Fruit fly (Drosophila melanogaster) whole organism, embryonic: Measurements from ENCODE around the gene CG31551.
A peak's percentile ranks its signal among the peaks of the same experiment; 100 is the strongest.

ENCODE experiments used
- Blimp-1 ChIP-seq: fragments of 200-800 bp; sonication (Bioruptor generic); optimal IDR thresholded peaks from 3 replicates; lab custom pipeline; 2018; ENCODE audit warnings: missing biosample characterization, missing genetic modification characterization, mild to moderate bottlenecking, moderate library complexity, missing genetic modification reagents
- CG10274 ChIP-seq: fragments of 200-800 bp; sonication (Bioruptor generic); optimal IDR thresholded peaks from 3 replicates; lab custom pipeline; 2017; ENCODE audit warnings: missing biosample characterization, mild to moderate bottlenecking, missing genetic modification characterization
- CG10462 ChIP-seq: fragments of 200-800 bp; sonication (Bioruptor generic); optimal IDR thresholded peaks from 2 replicates; lab custom pipeline; 2016; ENCODE audit warnings: missing biosample characterization, missing genetic modification characterization
- CG13775 ChIP-seq: fragments of 200-800 bp; sonication (Bioruptor generic); optimal IDR thresholded peaks from 3 replicates; lab custom pipeline; 2017; ENCODE audit warnings: missing biosample characterization, mild to moderate bottlenecking, missing genetic modification characterization
- CG1603 ChIP-seq: fragments of 200-800 bp; sonication (Bioruptor generic); optimal IDR thresholded peaks from 2 replicates; lab custom pipeline; 2019; ENCODE audit warnings: missing biosample characterization, mild to moderate bottlenecking, missing genetic modification characterization, moderate library complexity
- CG18476 ChIP-seq: fragments of 200-800 bp; sonication (Bioruptor generic); optimal IDR thresholded peaks from 2 replicates; lab custom pipeline; 2016; ENCODE audit warnings: missing biosample characterization, mild to moderate bottlenecking, missing genetic modification characterization
- CG2199 ChIP-seq: fragments of 200-800 bp; sonication (Bioruptor generic); IDR thresholded peaks from 3 replicates; pipeline ENCODE4 v1.3.6; 2022; ENCODE audit warnings: missing biosample characterization, missing genetic modification characterization
- CG30020 ChIP-seq: fragments of 200-800 bp; optimal IDR thresholded peaks from 2 replicates; lab custom pipeline; 2019; ENCODE audit warnings: missing biosample characterization, mild to moderate bottlenecking, missing genetic modification characterization, moderate library complexity
- CG31365 ChIP-seq: fragments of 200-800 bp; sonication (Bioruptor generic); optimal IDR thresholded peaks from 2 replicates; lab custom pipeline; 2018; ENCODE audit warnings: missing biosample characterization, mild to moderate bottlenecking, missing genetic modification characterization
- CG34422 ChIP-seq: fragments of 200-800 bp; sonication (Bioruptor generic); IDR thresholded peaks from 3 replicates; pipeline ENCODE4 v1.3.6; 2022; ENCODE audit warnings: missing biosample characterization, missing genetic modification characterization
- CG4282 ChIP-seq: fragments of 200-800 bp; sonication (Bioruptor generic); optimal IDR thresholded peaks from 2 replicates; lab custom pipeline; 2016; ENCODE audit warnings: missing biosample characterization, missing genetic modification characterization
- CG4854 ChIP-seq: fragments of 200-800 bp; sonication (Bioruptor generic); optimal IDR thresholded peaks from 2 replicates; lab custom pipeline; 2016; ENCODE audit warnings: missing biosample characterization, missing genetic modification characterization, inconsistent platforms
- CG8089 ChIP-seq: fragments of 200-800 bp; sonication (Bioruptor generic); optimal IDR thresholded peaks from 3 replicates; lab custom pipeline; 2016; ENCODE audit warnings: missing biosample characterization, missing genetic modification characterization
- CG9817 ChIP-seq: fragments of 200-800 bp; sonication (Bioruptor generic); optimal IDR thresholded peaks from 2 replicates; lab custom pipeline; 2018; ENCODE audit warnings: missing biosample characterization, mild to moderate bottlenecking, missing genetic modification characterization, moderate library complexity
- CTCF ChIP-seq: fragments of 200-800 bp; sonication (Bioruptor generic); optimal IDR thresholded peaks from 2 replicates; lab custom pipeline; 2017; ENCODE audit warnings: missing biosample characterization, mild to moderate bottlenecking, missing genetic modification characterization, moderate library complexity
- Camta ChIP-seq: fragments of 200-800 bp; sonication (Bioruptor generic); optimal IDR thresholded peaks from 2 replicates; lab custom pipeline; 2016; ENCODE audit warnings: missing biosample characterization, missing genetic modification characterization
- Chrac-16 ChIP-seq: fragments of 200-800 bp; sonication (Bioruptor generic); optimal IDR thresholded peaks from 3 replicates; lab custom pipeline; 2016; ENCODE audit warnings: missing biosample characterization, missing genetic modification characterization
- Dfd ChIP-seq, 2 experiments: fragments of >200 bp; optimal IDR thresholded peaks; 2 replicates each; lab custom pipeline; 2017; ENCODE audit warnings: missing biosample characterization in 2 of 2, missing genetic modification characterization in 2 of 2
- Dip3 ChIP-seq: fragments of 200-800 bp; sonication (Bioruptor generic); optimal IDR thresholded peaks from 3 replicates; lab custom pipeline; 2016; ENCODE audit warnings: missing biosample characterization, missing genetic modification characterization
- Drgx ChIP-seq: fragments of 200-800 bp; sonication (Bioruptor generic); IDR thresholded peaks from 2 replicates; pipeline ENCODE4 v1.3.6; 2022; ENCODE audit warnings: missing biosample characterization, missing genetic modification characterization
- Hand ChIP-seq: fragments of 200-800 bp; sonication (Bioruptor generic); optimal IDR thresholded peaks from 2 replicates; lab custom pipeline; 2017; ENCODE audit warnings: mild to moderate bottlenecking, missing biosample characterization, missing genetic modification reagents, missing genetic modification characterization
- Jarid2 ChIP-seq: fragments of 200-800 bp; sonication (Bioruptor generic); optimal IDR thresholded peaks from 3 replicates; lab custom pipeline; 2017; ENCODE audit warnings: mild to moderate bottlenecking, missing biosample characterization, missing genetic modification reagents, missing genetic modification characterization
- Mrtf ChIP-seq: fragments of 200-800 bp; sonication (Bioruptor generic); IDR thresholded peaks from 3 replicates; pipeline ENCODE4 v1.3.6; 2022; ENCODE audit warnings: missing biosample characterization, missing genetic modification characterization
- Side ChIP-seq: fragments of 200-800 bp; sonication (Bioruptor generic); optimal IDR thresholded peaks from 2 replicates; lab custom pipeline; 2016; ENCODE audit warnings: missing biosample characterization, missing genetic modification characterization
- Sox100B ChIP-seq: fragments of 200-800 bp; sonication (Bioruptor generic); optimal IDR thresholded peaks from 3 replicates; lab custom pipeline; 2018; ENCODE audit warnings: missing biosample characterization, mild to moderate bottlenecking, missing genetic modification characterization
- Trl ChIP-seq, 3 experiments: fragments of >200 bp in 2 of 3; fragments of 200-800 bp in 1 of 3; sonication (Bioruptor generic) in 1 of 3; optimal IDR thresholded peaks; 2 replicates in 1 of 3; 3 replicates in 2 of 3; lab custom pipeline; 2016 to 2017; ENCODE audit warnings: missing biosample characterization in 1 of 3, missing genetic modification characterization in 1 of 3
- Vsx1 ChIP-seq: fragments of 200-800 bp; sonication (Bioruptor generic); optimal IDR thresholded peaks from 2 replicates; lab custom pipeline; 2017; ENCODE audit warnings: missing biosample characterization, mild to moderate bottlenecking, missing genetic modification characterization, missing genetic modification reagents
- abd-A ChIP-seq: fragments of 200-800 bp; sonication (Bioruptor generic); optimal IDR thresholded peaks from 3 replicates; lab custom pipeline; 2019; ENCODE audit warnings: missing biosample characterization, mild to moderate bottlenecking, missing genetic modification characterization, moderate library complexity
- amos ChIP-seq: fragments of 200-800 bp; sonication (Bioruptor generic); IDR thresholded peaks from 2 replicates; pipeline ENCODE4 v1.3.6; 2022; ENCODE audit warnings: missing biosample characterization, missing genetic modification characterization; ENCODE audit not compliant: partially characterized antibody
- bigmax ChIP-seq: fragments of 200-800 bp; sonication (Bioruptor generic); optimal IDR thresholded peaks from 2 replicates; lab custom pipeline; 2018; ENCODE audit warnings: missing biosample characterization, mild to moderate bottlenecking, missing genetic modification characterization
- cg ChIP-seq: fragments of 200-800 bp; sonication (Bioruptor generic); optimal IDR thresholded peaks from 3 replicates; lab custom pipeline; 2019; ENCODE audit warnings: missing biosample characterization, mild to moderate bottlenecking, missing genetic modification characterization, moderate library complexity
- crc ChIP-seq: fragments of 200-800 bp; sonication (Bioruptor generic); optimal IDR thresholded peaks from 2 replicates; lab custom pipeline; 2016; ENCODE audit warnings: missing biosample characterization, missing genetic modification characterization
- dm ChIP-seq: fragments of 200-800 bp; sonication (Bioruptor generic); optimal IDR thresholded peaks from 3 replicates; lab custom pipeline; 2016; ENCODE audit warnings: missing biosample characterization, missing genetic modification characterization
- dmrt99B ChIP-seq: fragments of 200-800 bp; sonication (Bioruptor generic); optimal IDR thresholded peaks from 2 replicates; lab custom pipeline; 2018; ENCODE audit warnings: missing biosample characterization, mild to moderate bottlenecking, missing genetic modification characterization, moderate library complexity
- gcm2 ChIP-seq: fragments of 200-800 bp; sonication (Bioruptor generic); optimal IDR thresholded peaks from 2 replicates; lab custom pipeline; 2016; ENCODE audit warnings: missing biosample characterization, missing genetic modification characterization
- grau ChIP-seq: fragments of 200-800 bp; optimal IDR thresholded peaks from 3 replicates; lab custom pipeline; 2019; ENCODE audit warnings: missing biosample characterization, mild to moderate bottlenecking, missing genetic modification characterization, moderate library complexity
- gsb-n ChIP-seq: fragments of 200-800 bp; sonication (Bioruptor generic); optimal IDR thresholded peaks from 3 replicates; lab custom pipeline; 2018; ENCODE audit warnings: missing biosample characterization, mild to moderate bottlenecking, missing genetic modification characterization
- jumu ChIP-seq: fragments of 200-800 bp; sonication (Bioruptor generic); optimal IDR thresholded peaks from 3 replicates; lab custom pipeline; 2016; ENCODE audit warnings: missing biosample characterization, missing genetic modification characterization
- mam ChIP-seq: fragments of 200-800 bp; sonication (Bioruptor generic); optimal IDR thresholded peaks from 3 replicates; lab custom pipeline; 2016; ENCODE audit warnings: missing biosample characterization, missing genetic modification characterization
- pan ChIP-seq, 4 experiments: fragments of >200 bp in 3 of 4; fragments of 200-800 bp in 1 of 4; sonication (Bioruptor generic) in 1 of 4; optimal IDR thresholded peaks in 3 of 4; IDR thresholded peaks in 1 of 4; 2 replicates each; pipeline versions ENCODE4 v1.3.6 to Lab custom; 2017 to 2022; ENCODE audit warnings: missing biosample characterization in 2 of 4, missing genetic modification characterization in 2 of 4, mixed read lengths in 1 of 4
- phol ChIP-seq: fragments of 200-800 bp; sonication (Bioruptor generic); optimal IDR thresholded peaks from 3 replicates; lab custom pipeline; 2018; ENCODE audit warnings: missing biosample characterization, mild to moderate bottlenecking, missing genetic modification characterization, moderate library complexity
- pzg ChIP-seq: fragments of 200-800 bp; sonication (Bioruptor generic); optimal IDR thresholded peaks from 3 replicates; lab custom pipeline; 2018; ENCODE audit warnings: missing biosample characterization, mild to moderate bottlenecking, missing genetic modification characterization, moderate library complexity
- ranshi ChIP-seq: fragments of 200-800 bp; sonication (Bioruptor generic); IDR thresholded peaks from 2 replicates; pipeline ENCODE4 v1.3.6; 2022; ENCODE audit warnings: missing biosample characterization, missing genetic modification characterization
- repo ChIP-seq: fragments of 200-800 bp; sonication (Bioruptor generic); optimal IDR thresholded peaks from 2 replicates; lab custom pipeline; 2016; ENCODE audit warnings: missing biosample characterization, missing genetic modification characterization
- sima ChIP-seq: fragments of 200-800 bp; sonication (Bioruptor generic); optimal IDR thresholded peaks from 2 replicates; lab custom pipeline; 2016; ENCODE audit warnings: missing biosample characterization, missing genetic modification characterization
- stwl ChIP-seq: fragments of 200-800 bp; sonication (Bioruptor generic); optimal IDR thresholded peaks from 3 replicates; lab custom pipeline; 2018; ENCODE audit warnings: missing biosample characterization, mild to moderate bottlenecking, missing genetic modification characterization, moderate library complexity
- tio ChIP-seq: fragments of 200-800 bp; sonication (Bioruptor generic); optimal IDR thresholded peaks from 2 replicates; lab custom pipeline; 2017; ENCODE audit warnings: missing biosample characterization, missing genetic modification characterization, inconsistent platforms
- tup ChIP-seq: fragments of 200-800 bp; sonication (Bioruptor generic); optimal IDR thresholded peaks from 2 replicates; lab custom pipeline; 2016; ENCODE audit warnings: missing biosample characterization, mild to moderate bottlenecking, missing genetic modification characterization, moderate library complexity
- wek ChIP-seq: fragments of 200-800 bp; sonication (Bioruptor generic); optimal IDR thresholded peaks from 3 replicates; lab custom pipeline; 2018; ENCODE audit warnings: missing biosample characterization, mild to moderate bottlenecking, missing genetic modification characterization, moderate library complexity

The CG31551 gene

dm6 chr3R:5622985-5623630, 4.5 kb upstream of the CG31551 start (continued):
- TF ChIP-seq amos (GFP tag; lab: Robert Waterston, UW) (no peak), CG4854 (GFP tag; lab: Kevin White, UChicago) (peak; percentile 77), mam (GFP tag; lab: Kevin White, UChicago) (peak; percentile 61), dmrt99B (tag; lab: Kevin White, UChicago) (peak; percentile 73), pzg (peak; percentile 30), bigmax (GFP tag; lab: Kevin White, UChicago) (peak; percentile 62), jumu (GFP tag; lab: Kevin White, UChicago) (peak; percentile 41), Camta (GFP tag; lab: Kevin White, UChicago) (peak; percentile 79), pan (optimal IDR thresholded peaks at IDR 0.05; lab: Kevin White, UChicago) (no peak), pan (GFP tag; optimal IDR thresholded peaks at IDR 0.05 in 1 of 2, IDR thresholded peaks at IDR 0.05 in 1 of 2) (no peak), CG30020 (peak; percentile 69), CG2199 (GFP tag; lab: Robert Waterston, UW) (no peak), CG8089 (GFP tag; lab: Kevin White, UChicago) (peak; percentile 79), CG10274 (GFP tag; lab: Kevin White, UChicago) (peak; percentile 11), Jarid2 (GFP tag; lab: Kevin White, UChicago) (peak; percentile 28), Dfd (GFP tag; optimal IDR thresholded peaks at IDR 0.05; lab: Kevin White, UChicago) (no peak), Vsx1 (peak; percentile 88), Chrac-16 (GFP tag; lab: Kevin White, UChicago) (peak; percentile 38), CG4282 (GFP tag; lab: Kevin White, UChicago) (peak; percentile 22), sima (GFP tag; lab: Kevin White, UChicago) (peak; percentile 53), ranshi (no peak), gsb-n (peak; percentile 83), grau (tag; lab: Kevin White, UChicago) (peak; percentile 49), crc (GFP tag; lab: Kevin White, UChicago) (peak; percentile 50), CG31365 (tag; lab: Kevin White, UChicago) (peak; percentile 69), CG10462 (GFP tag; lab: Kevin White, UChicago) (peak; percentile 64), CG18476 (GFP tag; lab: Kevin White, UChicago) (peak; percentile 64), repo (GFP tag; lab: Kevin White, UChicago) (peak; percentile 75), tio (peak; percentile 26), CG9817 (tag; lab: Kevin White, UChicago) (peak; percentile 42), phol (tag; lab: Kevin White, UChicago) (peak; percentile 57), CG34422 (GFP tag; lab: Robert Waterston, UW) (no peak), Dip3 (GFP tag; lab: Kevin White, UChicago) (no peak), stwl (tag; lab: Kevin White, UChicago) (peak; percentile 86), Drgx (GFP tag; lab: Robert Waterston, UW) (no peak), Trl (optimal IDR thresholded peaks at IDR 0.05; lab: Kevin White, UChicago) (no peak), Trl (GFP tag; optimal IDR thresholded peaks at IDR 0.05; lab: Kevin White, UChicago) (peak; percentile 85), abd-A (tag; lab: Kevin White, UChicago) (peak; percentile 95), cg (peak; percentile 83), CTCF (GFP tag; lab: Kevin White, UChicago) (peak; percentile 45), gcm2 (GFP tag; lab: Kevin White, UChicago) (peak; percentile 25), dm (GFP tag; lab: Kevin White, UChicago) (peak; percentile 50), Hand (GFP tag; lab: Kevin White, UChicago) (peak; percentile 51), tup (GFP tag; lab: Kevin White, UChicago) (peak; percentile 65), CG13775 (GFP tag; lab: Kevin White, UChicago) (peak; percentile 52), wek (GFP tag; lab: Kevin White, UChicago) (peak; percentile 89), Sox100B (peak; percentile 81), Blimp-1 (GFP tag; lab: Kevin White, UChicago) (peak; percentile 70), CG1603 (tag; lab: Kevin White, UChicago) (peak; percentile 81), Side (GFP tag; lab: Kevin White, UChicago) (peak; percentile 77), Mrtf (GFP tag; lab: Robert Waterston, UW) (no peak)
